Worm (Caenorhabditis elegans): ENCODE data around the gene irld-66.
A peak's percentile ranks its signal among the peaks of the same experiment; 100 is the strongest.

irld-66 gene

DNA sequence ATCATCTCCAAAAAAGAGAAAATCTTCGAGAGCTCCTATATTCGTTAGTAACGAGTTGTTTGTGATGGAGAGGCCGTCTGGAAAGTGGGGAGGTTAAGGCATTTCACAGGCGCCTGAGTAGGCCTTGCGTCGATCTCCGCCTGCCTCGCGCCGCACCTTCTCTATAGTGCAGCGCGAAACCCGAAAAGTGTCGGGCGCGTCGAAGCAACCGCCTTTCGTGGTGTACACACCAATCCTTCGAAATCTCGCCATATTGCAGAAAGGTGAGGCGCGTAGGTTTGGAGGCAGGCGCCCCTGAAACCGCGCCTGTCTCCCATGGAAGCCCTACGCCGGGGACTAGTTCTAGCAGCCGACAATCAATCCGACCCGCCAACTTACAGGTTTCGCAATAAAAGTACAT is 10.8 kb downstream of the irld-66 start:
- TF ChIP-seq W03F9.2 (tag; optimal IDR thresholded peaks at IDR 0.05), result no peak
- no peak for TF ChIP-seq dao-5 (tag; optimal IDR thresholded peaks at IDR 0.05)
- TF ChIP-seq him-1 (tag; optimal IDR thresholded peaks at IDR 0.05), result no peak

DNA sequence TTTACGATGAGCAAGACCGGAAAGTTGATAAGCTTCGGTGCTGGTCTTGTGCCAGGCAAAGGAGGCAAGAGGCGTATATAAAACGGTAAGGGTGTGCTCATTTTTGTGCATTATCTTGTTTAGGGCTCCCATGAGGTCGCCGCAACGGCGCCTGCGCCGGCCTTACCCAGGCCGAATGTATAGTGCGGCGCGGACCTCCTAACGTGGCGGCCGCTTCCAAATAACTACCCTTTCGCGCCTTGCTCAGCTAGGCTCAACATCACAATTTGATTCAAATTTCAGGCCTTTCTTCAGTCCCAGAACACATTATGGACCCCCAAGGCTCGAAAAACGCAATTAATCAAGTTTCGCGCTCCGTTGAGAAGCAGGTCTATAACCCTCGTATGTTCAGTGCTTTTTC is 13.1 kb downstream of the irld-66 start, which contains the start of the genes ZK355.3 and ZK355.8:
TSS of gene ZK355.3 (minus strand) at position 101 of the 400 bp plus-strand sequence.
TSS of gene ZK355.8 (plus strand) at position 272 of the 400 bp plus-strand sequence.
- TF ChIP-seq dao-5 (tag; optimal IDR thresholded peaks at IDR 0.05) (no peak), him-1 (tag; optimal IDR thresholded peaks at IDR 0.05) (no peak), W03F9.2 (tag; optimal IDR thresholded peaks at IDR 0.05) (no peak)

DNA sequence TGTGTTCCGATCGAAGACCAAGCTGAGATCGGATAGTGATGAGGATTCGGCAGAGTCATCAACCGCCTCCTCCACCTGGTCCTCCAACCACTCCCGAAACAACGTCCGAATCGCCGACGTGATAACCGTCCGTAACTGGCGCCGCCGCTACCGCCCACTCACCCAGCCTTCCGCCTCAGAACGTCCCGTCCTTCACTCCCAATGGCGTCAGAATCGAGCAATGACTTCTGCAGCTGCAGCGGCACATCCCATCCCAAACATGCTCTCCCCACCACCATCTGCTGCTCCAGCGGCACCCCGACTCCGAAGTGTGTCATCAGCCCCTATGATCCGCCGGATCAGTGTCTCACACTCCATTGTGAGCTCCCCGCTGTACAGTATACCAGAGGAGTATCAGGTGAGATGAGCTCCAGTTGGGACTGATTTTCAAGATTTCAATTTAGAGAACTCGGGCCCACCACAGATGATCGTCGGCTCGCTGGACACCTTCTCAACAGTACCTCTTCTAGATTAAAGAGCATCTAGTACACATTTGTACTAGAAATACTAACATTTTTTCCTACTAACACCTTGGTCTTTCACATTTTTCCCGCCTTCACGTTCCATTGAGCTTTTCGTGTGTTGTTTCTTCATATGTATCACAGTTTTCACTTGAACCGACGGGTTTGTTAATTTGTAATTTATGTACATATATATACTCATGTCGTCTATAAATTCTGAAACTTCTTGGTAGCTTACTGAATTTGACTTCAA is 14.7 kb downstream of the irld-66 start:
- no peak for TF ChIP-seq him-1 (tag; optimal IDR thresholded peaks at IDR 0.05)
- no peak for TF ChIP-seq W03F9.2 (tag; optimal IDR thresholded peaks at IDR 0.05)
- TF ChIP-seq dao-5 (tag; optimal IDR thresholded peaks at IDR 0.05), result no peak

DNA sequence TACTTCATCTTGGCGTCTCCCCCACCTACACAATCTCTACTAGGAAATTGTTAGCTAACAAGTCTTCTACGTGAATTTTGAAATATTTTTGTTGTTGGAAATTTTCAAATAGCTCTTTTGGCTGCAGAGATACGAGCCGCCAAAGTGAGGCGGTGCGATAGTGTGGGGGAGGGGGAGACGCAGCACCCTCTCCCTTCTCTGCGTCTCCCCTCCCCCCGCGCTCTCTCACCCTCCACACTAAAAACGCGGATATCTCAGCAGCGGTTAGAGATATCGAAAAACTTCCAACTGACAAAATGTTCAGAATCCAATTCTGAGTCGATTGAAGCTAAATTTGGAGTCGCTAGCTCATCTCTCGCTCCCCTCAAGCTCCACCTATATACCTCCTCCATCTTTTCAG is 15.6 kb downstream of the irld-66 start:
- TF ChIP-seq dao-5 (tag; optimal IDR thresholded peaks at IDR 0.05), result no peak
- TF ChIP-seq W03F9.2 (tag; optimal IDR thresholded peaks at IDR 0.05), result no peak
- TF ChIP-seq him-1 (tag; optimal IDR thresholded peaks at IDR 0.05), result no peak

DNA sequence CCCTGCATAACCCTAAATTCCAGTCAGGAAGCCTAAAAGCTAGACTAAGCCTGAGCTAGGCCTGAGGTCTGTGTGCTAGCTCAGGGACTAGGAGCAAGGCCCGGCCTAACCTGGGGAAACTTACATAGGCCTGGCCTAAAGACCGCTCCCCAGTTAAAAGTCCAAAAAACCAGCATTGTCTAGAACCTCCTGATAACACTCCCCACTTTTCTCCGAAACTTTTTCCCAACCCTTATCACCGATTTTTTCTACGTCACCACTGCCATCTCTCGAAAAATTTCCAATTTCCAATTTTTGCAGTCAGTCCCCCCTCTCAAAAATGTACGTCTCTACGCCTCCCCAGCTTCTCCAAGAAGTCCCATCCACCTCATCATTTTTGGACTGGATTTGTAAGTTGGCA is 17.0 kb downstream of the irld-66 start, which contains the start of gene ZK355.2:
TSS of gene ZK355.2 (plus strand) at position 301 of the 400 bp plus-strand sequence.
- TF ChIP-seq dao-5 (tag; optimal IDR thresholded peaks at IDR 0.05) (no peak), him-1 (tag; optimal IDR thresholded peaks at IDR 0.05) (no peak), W03F9.2 (tag; optimal IDR thresholded peaks at IDR 0.05) (no peak)

DNA sequence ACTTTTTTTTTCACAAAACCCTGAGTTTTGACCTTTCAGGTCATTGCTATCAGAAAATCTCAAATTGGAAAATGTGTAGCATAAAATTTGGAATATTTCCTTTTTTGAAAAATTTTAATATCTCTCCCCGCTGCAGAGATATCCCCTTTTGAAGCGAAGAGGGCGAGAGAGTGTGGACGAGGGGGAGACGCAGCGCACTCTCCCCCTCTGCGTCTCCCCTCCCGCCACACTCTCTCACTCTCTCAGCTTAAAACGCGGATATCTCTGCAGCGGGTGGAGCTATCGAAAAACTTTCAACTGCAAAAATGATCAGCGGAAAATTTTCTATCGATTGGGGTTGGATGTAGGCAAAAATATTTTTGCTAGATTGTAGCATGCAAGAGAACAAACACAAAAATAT is 17.9 kb downstream of the irld-66 start:
- TF ChIP-seq W03F9.2 (tag; optimal IDR thresholded peaks at IDR 0.05) (no peak), dao-5 (tag; optimal IDR thresholded peaks at IDR 0.05) (no peak)

DNA sequence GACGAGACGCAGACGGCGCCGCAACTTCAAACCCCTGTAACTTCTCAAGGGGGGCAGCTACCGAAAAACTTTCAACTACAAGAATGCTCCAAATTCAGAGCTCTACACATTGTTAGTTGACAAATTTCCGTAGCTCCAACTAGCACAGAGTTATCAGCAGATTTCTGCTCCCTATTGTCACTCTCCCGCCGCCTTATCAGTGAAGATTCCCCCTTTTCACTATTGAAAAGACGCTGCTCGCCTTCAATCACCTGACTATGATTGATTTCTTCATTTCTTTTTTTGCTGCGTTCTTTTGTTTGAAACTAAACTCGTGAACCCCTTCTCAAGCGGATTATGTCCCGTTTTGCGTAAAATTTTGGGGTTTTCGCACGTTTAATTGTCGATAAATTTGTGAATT is 18.3 kb downstream of the irld-66 start:
- TF ChIP-seq him-1 (tag; optimal IDR thresholded peaks at IDR 0.05) (no peak), W03F9.2 (tag; optimal IDR thresholded peaks at IDR 0.05) (no peak), dao-5 (tag; optimal IDR thresholded peaks at IDR 0.05) (no peak)

DNA sequence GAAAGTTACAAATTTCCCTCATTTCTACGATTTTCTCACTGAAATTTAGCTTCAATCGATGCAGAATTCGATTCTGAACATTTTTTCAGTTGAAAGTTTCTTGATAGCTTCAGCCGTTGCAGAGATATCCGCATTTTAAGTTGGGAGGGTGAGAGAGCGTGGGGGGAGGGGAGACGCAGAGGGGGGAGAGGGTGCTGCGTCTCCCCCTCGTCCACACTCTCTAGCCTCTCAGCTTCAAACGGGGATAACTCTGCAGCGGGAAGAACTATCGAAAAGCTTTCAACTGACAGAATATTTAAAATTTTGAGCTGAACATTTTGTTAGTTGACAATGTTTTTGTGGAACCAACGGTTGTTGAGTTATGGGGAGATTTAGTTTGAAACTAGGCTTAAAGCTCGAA is 18.8 kb downstream of the irld-66 start:
- TF ChIP-seq W03F9.2 (tag; optimal IDR thresholded peaks at IDR 0.05), result no peak

DNA sequence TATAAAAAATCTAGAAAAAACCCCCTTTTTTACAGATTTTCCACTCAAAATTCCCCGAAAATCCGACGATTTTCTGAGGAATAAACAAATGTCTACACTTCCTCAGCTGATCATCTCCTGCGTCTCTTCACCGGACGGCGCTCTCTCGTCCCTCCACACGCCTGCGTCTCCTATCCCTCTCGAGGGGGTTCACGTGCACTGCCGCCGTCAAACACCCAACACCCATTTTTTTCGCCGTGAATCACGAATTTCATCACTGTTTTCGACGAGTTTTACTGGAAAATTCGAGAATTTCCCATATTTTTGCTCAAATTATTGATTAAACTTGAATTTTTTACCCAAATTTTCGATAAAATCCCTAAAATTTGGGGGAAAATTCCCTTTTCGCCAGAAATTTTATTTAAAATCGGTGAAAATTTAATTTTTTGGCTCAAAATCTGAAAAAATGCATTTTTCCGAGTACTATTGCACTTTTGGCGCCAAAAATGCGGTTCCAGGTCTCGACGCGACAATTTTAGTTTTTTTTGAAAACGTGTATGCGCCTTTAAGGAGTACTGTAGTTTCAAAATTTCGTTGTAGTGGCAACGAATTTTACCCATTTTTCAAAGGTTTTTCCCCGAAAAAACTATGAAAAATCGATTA is 19.7 kb downstream of the irld-66 start:
- TF ChIP-seq dao-5 (tag; optimal IDR thresholded peaks at IDR 0.05) (no peak), W03F9.2 (tag; optimal IDR thresholded peaks at IDR 0.05) (peak; percentile 4)

DNA sequence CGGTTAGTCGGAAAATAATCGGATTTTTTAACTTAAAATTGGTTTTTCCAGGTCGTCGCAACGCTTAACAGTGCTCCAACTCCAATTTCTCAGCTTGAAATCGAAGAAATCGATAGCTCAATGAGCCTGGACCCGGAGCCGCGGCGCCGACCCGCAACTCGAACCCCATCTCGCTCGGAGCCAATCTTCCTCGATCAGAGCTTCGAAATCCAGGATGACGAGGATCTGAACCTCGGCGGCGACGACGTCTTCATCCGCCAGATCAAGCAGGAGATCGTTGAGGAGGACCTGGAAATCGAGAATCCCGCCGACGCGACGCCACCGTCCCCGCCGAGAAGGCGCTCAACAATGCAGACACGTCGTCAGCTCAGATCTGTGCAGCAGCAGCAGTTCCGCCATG is 20.4 kb downstream of the irld-66 start:
- no peak for TF ChIP-seq him-1 (tag; optimal IDR thresholded peaks at IDR 0.05)
- TF ChIP-seq dao-5 (tag; optimal IDR thresholded peaks at IDR 0.05), result no peak
- TF ChIP-seq W03F9.2 (tag; optimal IDR thresholded peaks at IDR 0.05), result no peak

DNA sequence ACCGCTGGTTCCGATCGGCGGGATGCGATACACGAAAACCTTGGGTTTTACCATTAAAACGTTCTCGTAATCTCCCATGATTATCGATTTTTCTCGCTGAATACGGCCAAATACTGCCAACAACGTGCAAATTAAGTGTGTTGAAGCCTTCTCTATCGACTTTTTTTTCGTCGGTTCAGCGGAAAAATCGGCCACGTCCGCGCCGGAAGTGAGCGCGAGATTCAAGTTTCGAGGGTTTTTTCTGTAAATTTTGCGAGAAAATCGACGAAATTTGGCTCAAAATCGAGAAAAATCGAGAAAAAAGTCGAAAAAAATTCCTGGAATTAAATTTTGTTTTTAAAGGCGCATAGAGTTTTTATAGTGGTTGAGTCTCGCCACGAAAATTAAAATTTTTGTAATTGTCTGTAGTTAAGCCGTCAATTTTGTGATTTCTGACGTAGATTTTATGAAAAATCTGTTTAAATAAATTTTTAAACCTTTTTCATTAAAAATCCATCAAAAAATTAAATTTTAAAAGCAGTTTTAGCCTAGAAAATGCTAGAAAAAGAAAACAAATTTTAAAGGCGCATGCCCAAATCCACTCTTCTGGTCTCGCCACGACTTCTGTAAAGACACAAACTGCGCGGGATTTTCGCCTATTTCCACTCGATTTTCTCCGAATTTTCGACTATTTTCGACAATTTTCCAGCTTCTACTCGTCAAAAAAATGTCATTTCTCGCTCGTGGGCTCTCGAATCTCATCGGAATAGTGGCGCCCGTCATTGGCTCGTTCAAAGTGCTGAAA is 21.4 kb downstream of the irld-66 start, which contains the start of the genes ncap-1 and Y110A2AR.1:
TSS of gene ncap-1 (minus strand) at position 241 of the 784 bp plus-strand sequence.
TSS of gene Y110A2AR.1 (plus strand) at position 637 of the 784 bp plus-strand sequence.
- TF ChIP-seq W03F9.2 (tag; optimal IDR thresholded peaks at IDR 0.05) (peak; percentile 36), dao-5 (tag; optimal IDR thresholded peaks at IDR 0.05) (no peak)

DNA sequence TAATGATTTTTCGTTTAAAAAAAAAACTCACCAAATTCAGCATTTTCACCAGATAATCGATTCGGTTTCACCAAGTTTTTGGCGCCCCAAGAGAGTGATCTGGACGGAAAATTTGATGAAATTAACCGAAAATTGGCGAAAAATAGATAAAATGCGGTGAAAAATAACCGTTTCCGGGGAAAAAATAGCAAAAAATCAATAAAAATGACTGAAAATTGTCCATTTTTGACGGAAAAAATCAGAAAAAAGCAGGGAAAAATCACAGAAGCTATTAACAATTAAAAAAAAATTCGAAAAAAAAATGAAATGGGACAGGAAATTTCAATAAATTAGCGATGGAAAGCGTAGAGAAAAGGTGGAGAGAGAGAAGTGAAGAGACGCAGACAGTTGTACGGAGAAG is 27.1 kb downstream of the irld-66 start, which contains the start of gene ubc-15:
TSS of gene ubc-15 (minus strand) at position 101 of the 400 bp plus-strand sequence.
- TF ChIP-seq dao-5 (tag; optimal IDR thresholded peaks at IDR 0.05) (no peak), him-1 (tag; optimal IDR thresholded peaks at IDR 0.05) (no peak), W03F9.2 (tag; optimal IDR thresholded peaks at IDR 0.05) (no peak)

DNA sequence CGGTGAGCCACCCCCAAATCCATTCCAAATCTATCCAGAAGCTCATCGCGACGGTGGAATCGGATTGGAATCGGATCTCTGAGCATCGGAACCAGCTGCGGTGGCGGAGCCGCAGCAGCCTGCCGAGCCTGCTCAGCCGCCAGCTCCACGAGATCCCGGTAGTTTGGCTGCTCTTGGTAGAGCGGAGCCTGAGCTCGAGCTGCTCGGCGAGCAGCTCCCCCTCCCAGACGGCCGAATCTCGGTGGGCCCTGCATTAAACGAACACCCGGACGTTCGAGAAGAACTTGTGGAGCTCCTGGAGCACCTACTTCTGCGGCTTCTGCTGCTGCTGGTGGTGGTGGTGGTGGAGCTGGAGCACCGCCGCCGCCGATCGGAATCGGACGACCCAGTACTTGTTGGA is 36.9 kb downstream of the irld-66 start:
- TF ChIP-seq dao-5 (tag; optimal IDR thresholded peaks at IDR 0.05), result no peak

DNA sequence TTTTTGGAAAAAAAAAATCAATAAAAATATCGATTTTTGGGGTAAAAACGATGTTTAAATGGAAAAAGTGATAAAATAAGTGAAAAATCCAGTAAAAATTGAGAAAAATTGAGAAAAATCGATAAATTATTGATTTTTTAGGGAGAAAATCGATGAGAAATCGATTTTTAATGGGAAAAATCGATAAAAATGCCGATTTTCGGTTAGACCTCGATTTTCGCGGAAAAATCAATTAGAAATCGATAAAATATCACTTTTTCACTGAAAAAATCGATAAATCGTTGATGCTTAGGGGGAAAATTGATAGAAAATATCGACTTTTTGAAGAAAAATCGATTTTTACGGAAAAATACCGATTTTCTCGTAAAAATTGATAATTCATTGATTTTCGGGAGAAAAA is 39.5 kb downstream of the irld-66 start:
- TF ChIP-seq him-1 (tag; optimal IDR thresholded peaks at IDR 0.05) (no peak), W03F9.2 (tag; optimal IDR thresholded peaks at IDR 0.05) (no peak), dao-5 (tag; optimal IDR thresholded peaks at IDR 0.05) (no peak)

Data from whole organism, L4/young adult.